Worm (Caenorhabditis elegans) whole organism, mixed stage, embryonic: ENCODE measurements around the gene figl-1.

Source experiments
- M03D4.4 ChIP-seq: sonication (generic microtip); optimal IDR thresholded peaks from 2 replicates; lab custom pipeline; 2017; ENCODE audit warnings: mild to moderate bottlenecking, missing genetic modification characterization, missing compliant biosample characterization
- bed-3 ChIP-seq: fragments of 200-800 bp; sonication (Bioruptor generic); optimal IDR thresholded peaks from 3 replicates; lab custom pipeline; 2018; ENCODE audit warnings: mild to moderate bottlenecking, missing genetic modification characterization, moderate library complexity, missing compliant biosample characterization
- blmp-1 ChIP-seq: fragments of 150-350 bp; optimal IDR thresholded peaks from 2 replicates; lab custom pipeline; 2014; ENCODE audit warnings: missing biosample characterization, missing genetic modification characterization
- ceh-39 ChIP-seq: fragments of 150-350 bp; optimal IDR thresholded peaks from 2 replicates; lab custom pipeline; 2014; ENCODE audit warnings: missing biosample characterization, missing genetic modification characterization
- ceh-43 ChIP-seq: fragments of 200-800 bp; sonication (Bioruptor generic); optimal IDR thresholded peaks from 2 replicates; lab custom pipeline; 2018; ENCODE audit warnings: mild to moderate bottlenecking, missing genetic modification characterization, moderate library complexity, missing compliant biosample characterization
- ceh-83 ChIP-seq: fragments of 200-800 bp; sonication (Bioruptor generic); optimal IDR thresholded peaks from 2 replicates; lab custom pipeline; 2018; ENCODE audit warnings: mild to moderate bottlenecking, missing genetic modification characterization, missing compliant biosample characterization
- ces-1 ChIP-seq: fragments of 150-350 bp; optimal IDR thresholded peaks from 2 replicates; lab custom pipeline; 2014; ENCODE audit warnings: missing biosample characterization, missing genetic modification reagents, missing genetic modification characterization
- cnd-1 ChIP-seq: fragments of 200-800 bp; sonication (Bioruptor generic); optimal IDR thresholded peaks from 2 replicates; lab custom pipeline; 2018; ENCODE audit warnings: mild to moderate bottlenecking, missing genetic modification characterization, missing compliant biosample characterization
- drap-1 ChIP-seq: fragments of 200-800 bp; sonication (Bioruptor generic); optimal IDR thresholded peaks from 3 replicates; lab custom pipeline; 2018; ENCODE audit warnings: mild to moderate bottlenecking, missing genetic modification characterization, missing compliant biosample characterization
- elt-1 ChIP-seq: sonication (generic microtip); optimal IDR thresholded peaks from 2 replicates; lab custom pipeline; 2017; ENCODE audit warnings: missing genetic modification characterization, mild to moderate bottlenecking, missing compliant biosample characterization, antibody characterized with exemption, moderate library complexity, borderline replicate concordance; ENCODE audit not compliant: insufficient read depth
- flh-1 ChIP-seq: fragments of 200-800 bp; sonication (Bioruptor generic); optimal IDR thresholded peaks from 2 replicates; lab custom pipeline; 2018; ENCODE audit warnings: mild to moderate bottlenecking, missing genetic modification characterization, moderate library complexity, missing compliant biosample characterization
- ham-2 ChIP-seq: fragments of 200-800 bp; sonication (Bioruptor generic); optimal IDR thresholded peaks from 2 replicates; lab custom pipeline; 2018; ENCODE audit warnings: mild to moderate bottlenecking, missing genetic modification characterization, missing compliant biosample characterization
- hlh-1 ChIP-seq: fragments of 150-350 bp; optimal IDR thresholded peaks from 2 replicates; lab custom pipeline; 2014; ENCODE audit warnings: missing biosample characterization, missing genetic modification reagents, missing genetic modification characterization
- lin-13 ChIP-seq: fragments of 150-350 bp; optimal IDR thresholded peaks from 2 replicates; lab custom pipeline; 2014; ENCODE audit warnings: missing biosample characterization, missing genetic modification characterization
- lin-32 ChIP-seq: fragments of 200-800 bp; sonication (Bioruptor generic); optimal IDR thresholded peaks from 2 replicates; lab custom pipeline; 2018; ENCODE audit warnings: mild to moderate bottlenecking, missing genetic modification characterization, missing compliant biosample characterization
- lsy-2 ChIP-seq: fragments of 150-350 bp; optimal IDR thresholded peaks from 2 replicates; lab custom pipeline; 2014; ENCODE audit warnings: missing biosample characterization, missing genetic modification characterization
- mab-5 ChIP-seq: fragments of 150-350 bp; optimal IDR thresholded peaks from 2 replicates; lab custom pipeline; 2014; ENCODE audit warnings: missing biosample characterization, missing genetic modification characterization
- mls-2 ChIP-seq: sonication (generic microtip); optimal IDR thresholded peaks from 2 replicates; lab custom pipeline; 2016; ENCODE audit warnings: mild to moderate bottlenecking, missing genetic modification characterization, moderate library complexity, missing compliant biosample characterization
- nhr-2 ChIP-seq: fragments of 150-350 bp; optimal IDR thresholded peaks from 2 replicates; lab custom pipeline; 2014; ENCODE audit warnings: missing biosample characterization, missing genetic modification characterization
- nhr-237 ChIP-seq: fragments of 150-350 bp; optimal IDR thresholded peaks from 2 replicates; lab custom pipeline; 2014; ENCODE audit warnings: missing biosample characterization, missing genetic modification characterization
- nhr-28 ChIP-seq: fragments of 150-350 bp; optimal IDR thresholded peaks from 2 replicates; lab custom pipeline; 2014; ENCODE audit warnings: missing biosample characterization, missing genetic modification characterization
- pha-4 ChIP-seq: fragments of 150-350 bp; optimal IDR thresholded peaks from 2 replicates; lab custom pipeline; 2018; ENCODE audit warnings: missing biosample characterization, missing genetic modification reagents, missing genetic modification characterization
- sem-2 ChIP-seq: fragments of 200-800 bp; sonication (Bioruptor generic); optimal IDR thresholded peaks from 2 replicates; lab custom pipeline; 2018; ENCODE audit warnings: mild to moderate bottlenecking, missing genetic modification characterization, missing compliant biosample characterization
- snpc-4 ChIP-seq: fragments of 150-350 bp; optimal IDR thresholded peaks from 2 replicates; lab custom pipeline; 2014; ENCODE audit warnings: missing biosample characterization, missing genetic modification characterization
- sptf-1 ChIP-seq: sonication (generic microtip); optimal IDR thresholded peaks from 2 replicates; lab custom pipeline; 2017; ENCODE audit warnings: mild to moderate bottlenecking, missing genetic modification characterization, moderate library complexity, missing compliant biosample characterization
- tbx-8 ChIP-seq: fragments of 200-800 bp; sonication (Bioruptor generic); optimal IDR thresholded peaks from 2 replicates; lab custom pipeline; 2018; ENCODE audit warnings: mild to moderate bottlenecking, missing genetic modification characterization, moderate library complexity, missing compliant biosample characterization
- unc-39 ChIP-seq: fragments of 150-350 bp; optimal IDR thresholded peaks from 2 replicates; lab custom pipeline; 2014; ENCODE audit warnings: missing biosample characterization, missing genetic modification characterization
- zip-8 ChIP-seq: fragments of 150-350 bp; optimal IDR thresholded peaks from 2 replicates; lab custom pipeline; 2014; ENCODE audit warnings: missing biosample characterization, missing genetic modification characterization
- ztf-11 ChIP-seq: fragments of 150-350 bp; optimal IDR thresholded peaks from 2 replicates; lab custom pipeline; 2014; ENCODE audit warnings: missing biosample characterization, missing genetic modification characterization

figl-1 gene

ce11 chrV:4330820-4331219 lies 15.0 kb downstream of the figl-1 start:
- TF ChIP-seq drap-1 (GFP tag; lab: Kevin White, UChicago) (no peak), zip-8 (tag; lab: Kevin White, UChicago) (peak; percentile 95), mls-2 (tag; lab: Kevin White, UChicago) (no peak)

ce11 chrV:4326841-4327240 lies 19.0 kb downstream of the figl-1 start, which contains the start of gene D2063.1:
Gene D2063.1, plus strand, starts transcription at chrV:4327121.
- TF ChIP-seq hlh-1 (tag; lab: Kevin White, UChicago) (peak; percentile 61), nhr-28 (tag; lab: Kevin White, UChicago) (no peak)

ce11 chrV:4325415-4325814 lies 20.4 kb downstream of the figl-1 start, which contains the start of gene nhr-125:
Gene nhr-125, minus strand, starts transcription at chrV:4325515.
- no peak for TF ChIP-seq snpc-4 (tag; lab: Kevin White, UChicago)
- no peak for TF ChIP-seq bed-3 (GFP tag; lab: Kevin White, UChicago)
- TF ChIP-seq nhr-2 (tag; lab: Kevin White, UChicago): no peak
- TF ChIP-seq ceh-83 (GFP tag; lab: Kevin White, UChicago): no peak
- TF ChIP-seq flh-1 (GFP tag; lab: Kevin White, UChicago): no peak
- no peak for TF ChIP-seq nhr-28 (tag; lab: Kevin White, UChicago)
- no peak for TF ChIP-seq lin-32 (GFP tag; lab: Kevin White, UChicago)
- TF ChIP-seq pha-4 (tag; lab: Kevin White, UChicago): no peak
- no peak for TF ChIP-seq zip-8 (tag; lab: Kevin White, UChicago)
- no peak for TF ChIP-seq mls-2 (tag; lab: Kevin White, UChicago)
- no peak for TF ChIP-seq tbx-8
- TF ChIP-seq blmp-1 (tag; lab: Kevin White, UChicago): no peak
- TF ChIP-seq ces-1: no peak
- no peak for TF ChIP-seq M03D4.4 (tag; lab: Kevin White, UChicago)
- TF ChIP-seq ceh-43 (GFP tag; lab: Kevin White, UChicago): no peak

- no peak for TF ChIP-seq elt-1 (tag; lab: Kevin White, UChicago)
- no peak for TF ChIP-seq mab-5 (tag; lab: Kevin White, UChicago)
These were observed 23.1 kb downstream of the figl-1 start, which contains the start of gene R02D1.2 for ce11 chrV:4322706-4323105. Gene R02D1.2, minus strand, starts transcription at chrV:4322806.

- TF ChIP-seq ceh-43 (GFP tag; lab: Kevin White, UChicago) (no peak), cnd-1 (no peak), ztf-11 (no peak), mls-2 (tag; lab: Kevin White, UChicago) (no peak), nhr-28 (tag; lab: Kevin White, UChicago) (no peak), sem-2 (no peak), sptf-1 (no peak), nhr-2 (tag; lab: Kevin White, UChicago) (no peak), ceh-83 (GFP tag; lab: Kevin White, UChicago) (no peak), hlh-1 (tag; lab: Kevin White, UChicago) (no peak), lin-32 (GFP tag; lab: Kevin White, UChicago) (no peak), mab-5 (tag; lab: Kevin White, UChicago) (no peak), M03D4.4 (tag; lab: Kevin White, UChicago) (no peak), ham-2 (GFP tag; lab: Kevin White, UChicago) (no peak), nhr-237 (no peak), zip-8 (tag; lab: Kevin White, UChicago) (no peak), ceh-39 (no peak), lsy-2 (no peak)
These were observed 25.9 kb downstream of the figl-1 start, which contains the start of gene ZC132.9 for ce11 chrV:4319867-4320266. Gene ZC132.9, minus strand, starts transcription at chrV:4319967.

- TF ChIP-seq unc-39 (tag; lab: Kevin White, UChicago) (no peak), bed-3 (GFP tag; lab: Kevin White, UChicago) (no peak), mls-2 (tag; lab: Kevin White, UChicago) (no peak), lin-13 (tag; lab: Kevin White, UChicago) (no peak), elt-1 (tag; lab: Kevin White, UChicago) (no peak), nhr-28 (tag; lab: Kevin White, UChicago) (no peak), pha-4 (tag; lab: Kevin White, UChicago) (no peak), ces-1 (no peak), lin-32 (GFP tag; lab: Kevin White, UChicago) (no peak), ceh-39 (no peak), nhr-2 (tag; lab: Kevin White, UChicago) (no peak), flh-1 (GFP tag; lab: Kevin White, UChicago) (no peak)
These were observed 30.7 kb downstream of the figl-1 start, which contains the start of gene srh-192 for ce11 chrV:4315057-4315456. Gene srh-192, minus strand, starts transcription at chrV:4315157.
